Fruit fly (Drosophila melanogaster): ENCODE results near the gene CG43800.

- TF ChIP-seq EcR (GFP tag; optimal IDR thresholded peaks at IDR 0.05) (no peak), psq (optimal IDR thresholded peaks at IDR 0.05) (no peak), CG8478 (optimal IDR thresholded peaks at IDR 0.05) (no peak), Dll (optimal IDR thresholded peaks at IDR 0.05) (no peak)
These were observed 24.6 kb upstream of the CG43800 start, which contains the start of gene CG31909 for dm6 chr2L:7257212-7257611.
